Worm (Caenorhabditis elegans) whole organism, L1 larva: ENCODE data around the gene C42C1.3.

Experiments used
- aha-1 ChIP-seq: fragments of 150-350 bp; optimal IDR thresholded peaks from 2 replicates; lab custom pipeline; 2014; ENCODE audit warnings: missing biosample characterization, missing genetic modification characterization
- alr-1 ChIP-seq: fragments of 200-800 bp; sonication (Bioruptor generic); optimal IDR thresholded peaks from 2 replicates; lab custom pipeline; 2018; ENCODE audit warnings: borderline replicate concordance, mild to moderate bottlenecking, missing genetic modification characterization, missing compliant biosample characterization
- ama-1 ChIP-seq: fragments of 150-350 bp; optimal IDR thresholded peaks from 2 replicates; lab custom pipeline; 2014
- blmp-1 ChIP-seq: fragments of 150-350 bp; optimal IDR thresholded peaks from 2 replicates; lab custom pipeline; 2014; ENCODE audit warnings: missing biosample characterization, missing genetic modification characterization
- dsc-1 ChIP-seq: sonication (generic microtip); optimal IDR thresholded peaks from 2 replicates; lab custom pipeline; 2016; ENCODE audit warnings: mild to moderate bottlenecking, missing genetic modification characterization, missing compliant biosample characterization
- efl-1 ChIP-seq, 4 experiments: fragments of 150-350 bp; optimal IDR thresholded peaks in 3 of 4; peaks in 1 of 4; 1 replicate in 1 of 4; 2 replicates in 3 of 4; lab custom pipeline; 2014; ENCODE audit warnings: missing biosample characterization in 2 of 4, missing genetic modification characterization in 2 of 4, missing genetic modification reagents in 2 of 4
- egl-13 ChIP-seq: sonication (generic microtip); optimal IDR thresholded peaks from 2 replicates; lab custom pipeline; 2016; ENCODE audit warnings: missing genotype, missing genetic modification reagents, missing genetic modification characterization, missing compliant biosample characterization
- elt-2 ChIP-seq: sonication (generic microtip); optimal IDR thresholded peaks from 2 replicates; lab custom pipeline; 2016; ENCODE audit warnings: missing genetic modification characterization, mild to moderate bottlenecking, inconsistent platforms, missing compliant biosample characterization, missing genetic modification reagents
- fkh-8 ChIP-seq: sonication (generic microtip); optimal IDR thresholded peaks from 2 replicates; lab custom pipeline; 2016; ENCODE audit warnings: mild to moderate bottlenecking, missing genetic modification characterization, missing compliant biosample characterization
- fos-1 ChIP-seq: fragments of 150-350 bp; optimal IDR thresholded peaks from 2 replicates; lab custom pipeline; 2014; ENCODE audit warnings: missing biosample characterization, missing genetic modification characterization
- isw-1 ChIP-seq: fragments of 200-800 bp; sonication (Bioruptor generic); IDR thresholded peaks from 2 replicates; pipeline ENCODE4 v1.3.6; 2022; ENCODE audit warnings: missing genetic modification characterization, missing compliant biosample characterization
- lsy-2 ChIP-seq, 2 experiments: fragments of 150-350 bp; optimal IDR thresholded peaks; 2 replicates each; lab custom pipeline; 2014; ENCODE audit warnings: missing biosample characterization in 2 of 2, missing genetic modification characterization in 2 of 2
- mep-1 ChIP-seq: fragments of 150-350 bp; optimal IDR thresholded peaks from 2 replicates; lab custom pipeline; 2014; ENCODE audit warnings: missing biosample characterization, missing genetic modification characterization
- nhr-19 ChIP-seq: fragments of 200-800 bp; sonication (Bioruptor generic); conservative IDR thresholded peaks from 2 replicates; pipeline ENCODE4 v1.3.6; 2022; ENCODE audit warnings: missing genetic modification characterization, missing compliant biosample characterization
- nhr-85 ChIP-seq: sonication (generic microtip); peaks from one replicate; lab custom pipeline; 2016; ENCODE audit warnings: missing genetic modification characterization, inconsistent platforms, missing compliant biosample characterization
- nhr-90 ChIP-seq: sonication (generic microtip); optimal IDR thresholded peaks from 2 replicates; lab custom pipeline; 2016; ENCODE audit warnings: mild to moderate bottlenecking, missing genetic modification characterization, missing compliant biosample characterization; ENCODE audit not compliant: poor library complexity
- pax-3 ChIP-seq: fragments of 200-800 bp; sonication (Bioruptor generic); optimal IDR thresholded peaks from 2 replicates; lab custom pipeline; 2018; ENCODE audit warnings: mild to moderate bottlenecking, missing genetic modification characterization, moderate library complexity, missing compliant biosample characterization
- pqm-1 ChIP-seq: sonication (generic microtip); optimal IDR thresholded peaks from 3 replicates; lab custom pipeline; 2017; ENCODE audit warnings: missing biosample characterization, missing genetic modification characterization
- snu-23 ChIP-seq: sonication (generic microtip); optimal IDR thresholded peaks from 2 replicates; lab custom pipeline; 2016; ENCODE audit warnings: missing genetic modification characterization, missing compliant biosample characterization
- unc-62 ChIP-seq: fragments of 150-350 bp; optimal IDR thresholded peaks from 2 replicates; lab custom pipeline; 2014; ENCODE audit warnings: missing biosample characterization, missing genetic modification reagents, missing genetic modification characterization
- xbp-1 ChIP-seq: sonication (generic microtip); optimal IDR thresholded peaks from 2 replicates; lab custom pipeline; 2016; ENCODE audit warnings: missing genetic modification characterization, missing compliant biosample characterization
- zip-4 ChIP-seq: fragments of 200-800 bp; sonication (Bioruptor generic); optimal IDR thresholded peaks from 2 replicates; lab custom pipeline; 2018; ENCODE audit warnings: mild to moderate bottlenecking, missing genetic modification characterization, moderate library complexity, missing compliant biosample characterization

The C42C1.3 gene

DNA sequence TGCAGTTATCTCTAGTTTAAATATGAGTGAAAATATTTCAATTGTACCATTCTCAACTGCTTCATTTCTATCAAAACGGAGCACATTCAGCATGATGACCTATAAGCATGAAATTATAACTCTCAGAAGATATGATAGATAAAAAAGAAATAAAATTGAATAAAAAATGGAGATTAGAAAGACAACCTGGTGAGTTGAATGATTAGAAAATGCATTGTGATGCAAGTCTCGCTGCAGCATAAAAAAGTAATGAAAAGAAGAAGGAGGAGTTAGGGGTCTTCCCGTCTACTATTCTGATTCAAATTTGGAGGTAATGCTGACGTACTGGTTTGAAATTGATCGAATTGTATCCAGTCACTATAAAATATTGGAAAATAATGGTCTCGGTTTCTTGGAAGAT lies 25.6 kb downstream of the C42C1.3 start, which contains the start of gene sre-15:
Gene sre-15 (minus strand): TSS at position 101 of the 400 bp plus-strand sequence.
- TF ChIP-seq lsy-2 (tag; optimal IDR thresholded peaks at IDR 0.05; lab: Kevin White, UChicago) (no peak), efl-1 (optimal IDR thresholded peaks at IDR 0.05; lab: Kevin White, UChicago) (no peak), efl-1 (GFP tag; optimal IDR thresholded peaks at IDR 0.05 in 1 of 2; lab: Kevin White, UChicago) (peak in 1 of 2 experiments; percentile 58), isw-1 (GFP tag; lab: Robert Waterston, UW) (no peak), mep-1 (no peak), aha-1 (tag; lab: Kevin White, UChicago) (no peak), dsc-1 (peak; percentile 6)

DNA sequence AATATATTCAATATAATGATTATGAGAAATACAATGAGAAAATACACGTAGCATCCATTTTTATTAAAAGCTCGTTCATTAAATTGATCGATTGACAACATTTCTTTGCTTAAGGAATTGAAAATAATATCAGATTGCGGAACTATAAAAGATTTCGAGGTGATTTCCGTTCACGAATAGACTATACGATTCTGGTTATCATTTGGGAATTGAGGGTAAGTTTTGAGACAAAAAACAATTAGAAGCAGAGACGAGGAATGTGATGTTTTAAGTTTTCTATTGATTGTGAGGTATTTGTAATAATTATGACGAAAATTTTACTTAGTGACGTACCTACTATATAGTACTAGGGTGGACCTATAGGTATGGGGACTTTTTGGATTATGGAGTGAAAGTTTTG lies 31.4 kb downstream of the C42C1.3 start, which contains the start of gene sre-19:
Gene sre-19 (minus strand): TSS at position 101 of the 400 bp plus-strand sequence.
- TF ChIP-seq elt-2 (tag; lab: Kevin White, UChicago) (no peak), egl-13 (tag; lab: Kevin White, UChicago) (no peak), fos-1 (tag; lab: Kevin White, UChicago) (no peak), nhr-19 (GFP tag; lab: Robert Waterston, UW) (no peak), snu-23 (no peak), alr-1 (tag; lab: Kevin White, UChicago) (no peak), nhr-85 (tag; lab: Kevin White, UChicago) (no peak)

DNA sequence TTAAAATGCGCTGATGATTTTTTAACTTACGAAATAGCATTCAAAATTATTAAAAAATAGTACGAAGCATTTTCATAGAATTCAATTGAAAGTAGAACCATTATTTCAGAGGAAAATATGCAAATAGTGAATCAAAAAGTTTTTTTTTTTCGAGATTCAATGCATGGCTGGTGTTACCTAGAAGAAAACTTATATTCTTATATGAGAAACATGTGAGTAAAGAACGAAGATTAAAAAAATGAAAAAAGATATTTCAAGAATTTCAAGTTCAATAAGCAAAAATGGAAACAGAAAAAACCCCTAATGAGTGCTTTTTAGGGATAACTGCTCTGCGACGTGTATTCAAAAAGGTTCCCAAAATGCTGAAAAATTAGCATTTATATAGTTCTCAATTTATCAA lies 34.3 kb downstream of the C42C1.3 start, which contains the start of gene sre-16:
Gene sre-16 (minus strand): TSS at position 101 of the 400 bp plus-strand sequence.
- no peak for TF ChIP-seq ama-1
- no peak for TF ChIP-seq pax-3 (tag; lab: Kevin White, UChicago)
- TF ChIP-seq unc-62 = no peak
- TF ChIP-seq xbp-1 (tag; lab: Kevin White, UChicago) = no peak
- peak; percentile 31 for TF ChIP-seq fkh-8
- TF ChIP-seq, all 84 proteins: peak for 1

DNA sequence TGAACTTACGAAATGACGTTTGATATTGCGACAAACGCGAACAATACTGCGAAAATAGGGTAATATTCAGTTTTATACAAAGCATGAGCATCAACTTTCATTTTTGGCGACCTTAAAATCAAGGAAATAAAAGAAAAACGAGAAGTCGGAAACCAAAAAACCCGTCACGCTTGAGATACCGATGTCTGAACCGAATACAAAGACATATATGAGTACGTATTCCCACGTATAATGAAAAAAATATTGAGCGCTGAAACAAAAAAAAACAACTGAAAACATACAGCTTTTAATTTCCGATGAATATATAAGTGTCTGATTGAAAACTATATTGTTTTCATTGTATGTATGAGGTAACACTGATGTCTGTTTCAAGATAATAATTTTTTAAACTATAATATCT lies 40.6 kb downstream of the C42C1.3 start, which contains the start of gene sre-18:
Gene sre-18 (minus strand): TSS at position 101 of the 400 bp plus-strand sequence.
- no peak for TF ChIP-seq nhr-90 (tag; lab: Kevin White, UChicago)
- TF ChIP-seq xbp-1 (tag; lab: Kevin White, UChicago) = no peak
- no peak for TF ChIP-seq pqm-1 (tag; lab: Kevin White, UChicago)
- TF ChIP-seq lsy-2 (tag; optimal IDR thresholded peaks at IDR 0.05; lab: Kevin White, UChicago) = no peak

DNA sequence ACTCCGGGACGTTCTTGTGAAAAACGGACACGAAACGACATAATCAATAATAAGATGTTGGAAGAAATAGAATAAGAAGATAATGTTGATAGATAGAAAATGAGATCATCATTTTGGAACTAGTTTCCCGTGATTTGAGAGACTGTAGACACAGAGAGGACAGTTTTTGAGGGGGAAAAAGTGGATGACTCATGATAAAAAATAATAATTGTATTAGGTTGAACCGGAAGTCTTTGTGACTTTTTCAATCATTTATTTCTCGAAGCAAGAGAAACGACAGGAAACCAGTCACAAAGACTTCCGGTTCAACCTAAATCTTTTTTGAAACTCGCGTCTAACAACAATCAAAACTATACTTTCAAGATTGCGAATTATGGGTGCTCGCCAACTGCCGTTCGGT lies 43.3 kb downstream of the C42C1.3 start, which contains the start of gene mlt-3:
Gene mlt-3 (minus strand): TSS at position 101 of the 400 bp plus-strand sequence.
- TF ChIP-seq nhr-85 (tag; lab: Kevin White, UChicago) (peak; percentile 20), blmp-1 (tag; lab: Kevin White, UChicago) (peak; percentile 21), zip-4 (GFP tag; lab: Kevin White, UChicago) (no peak)
